Worm (Caenorhabditis elegans) whole organism, L4/young adult: ENCODE results near the gene dhs-31.

Experiments
- W03F9.2 ChIP-seq: fragments of 150-350 bp; optimal IDR thresholded peaks from 2 replicates; lab custom pipeline; 2014; ENCODE audit warnings: missing biosample characterization, missing genetic modification characterization
- dao-5 ChIP-seq: sonication (generic microtip); optimal IDR thresholded peaks from 2 replicates; lab custom pipeline; 2016; ENCODE audit warnings: missing genotype, missing genetic modification characterization, moderate library complexity, missing compliant biosample characterization
- him-1 ChIP-seq: sonication (generic microtip); optimal IDR thresholded peaks from 2 replicates; lab custom pipeline; 2016; ENCODE audit warnings: missing genotype, missing genetic modification reagents, missing genetic modification characterization, missing compliant biosample characterization

DNA sequence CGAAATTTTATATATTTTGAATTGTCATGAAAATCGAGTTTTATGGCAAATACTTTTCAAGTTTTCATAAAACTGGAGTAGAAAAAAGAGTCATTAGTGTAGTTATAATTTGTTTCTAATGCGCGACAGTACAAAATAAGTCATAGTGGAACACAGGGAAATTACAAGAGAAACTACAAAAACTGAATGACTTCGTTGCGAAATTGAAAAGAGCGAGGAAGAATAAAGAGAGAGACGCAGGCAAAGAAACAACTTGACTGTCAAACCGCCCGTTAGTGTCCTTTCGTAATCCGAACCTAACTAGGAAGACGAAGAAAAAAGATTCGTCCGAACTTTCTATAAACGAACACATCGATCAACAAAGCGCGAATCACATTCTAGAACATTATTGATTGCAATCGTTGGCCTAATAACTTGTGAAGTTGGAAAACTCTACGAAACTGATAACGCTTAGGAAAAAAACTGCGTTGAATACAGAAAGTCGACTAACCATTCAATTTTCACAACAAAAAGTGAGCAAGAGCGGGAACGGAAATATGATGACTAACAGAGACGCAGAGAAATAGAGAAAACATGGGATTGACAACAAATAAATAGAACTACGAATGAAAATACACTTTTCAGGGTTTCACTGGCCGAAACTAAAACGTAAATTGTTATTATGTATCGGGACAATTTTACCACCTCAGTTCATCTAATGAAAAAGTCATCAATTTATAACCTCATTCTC lies 47.1 kb downstream of the dhs-31 start:
- TF ChIP-seq dao-5 (tag; lab: Kevin White, UChicago) (no peak), W03F9.2 (tag; lab: Kevin White, UChicago) (peak; percentile 50), him-1 (tag; lab: Kevin White, UChicago) (no peak)
